Fruit fly (Drosophila melanogaster): ENCODE data around the gene CG31789.

The CG31789 gene

dm6 chr2L:18617003-18617402 is 11.3 kb downstream of the CG31789 start, which contains the start of gene MESR3 (continued):
- peak; percentile 66; the same call in 2 of the 3 replicates for TF ChIP-seq Dbx (GFP tag; IDR thresholded peaks at IDR 0.05)
- peak; percentile 85 for TF ChIP-seq CG11504 (tag; optimal IDR thresholded peaks at IDR 0.05)
- no peak for TF ChIP-seq jigr1 (GFP tag; IDR thresholded peaks at IDR 0.05)
- peak; percentile 82 for TF ChIP-seq Blimp-1 (GFP tag; optimal IDR thresholded peaks at IDR 0.05)
- TF ChIP-seq ci (GFP tag; IDR thresholded peaks at IDR 0.05) = peak; percentile 85
- TF ChIP-seq CG32767 (GFP tag; IDR thresholded peaks at IDR 0.05) = peak; percentile 46; the same call in 1 of the 2 replicates
- TF ChIP-seq CG11695 (GFP tag; IDR thresholded peaks at IDR 0.05) = peak; percentile 74
- TF ChIP-seq CG1832 (GFP tag; optimal IDR thresholded peaks at IDR 0.05) = no peak
- TF ChIP-seq gce (GFP tag; IDR thresholded peaks at IDR 0.05) = peak; percentile 80; the same call in 2 of the 3 replicates
- peak; percentile 38; the same call in 1 of the 2 replicates for TF ChIP-seq CG14014 (GFP tag; IDR thresholded peaks at IDR 0.05)
- TF ChIP-seq toy (GFP tag; IDR thresholded peaks at IDR 0.05) = no peak
- TF ChIP-seq Doc2 (GFP tag; IDR thresholded peaks at IDR 0.05) = no peak
- TF ChIP-seq grn (GFP tag; optimal IDR thresholded peaks at IDR 0.05) = no peak
- no peak for TF ChIP-seq D (optimal IDR thresholded peaks at IDR 0.05)
- TF ChIP-seq D (GFP tag; optimal IDR thresholded peaks at IDR 0.05) = peak; percentile 39
- TF ChIP-seq CG10565 (GFP tag; optimal IDR thresholded peaks at IDR 0.05) = no peak
- TF ChIP-seq tll (GFP tag; optimal IDR thresholded peaks at IDR 0.05) = no peak
- no peak for TF ChIP-seq NK7.1 (GFP tag; optimal IDR thresholded peaks at IDR 0.05)
- no peak for TF ChIP-seq slou (GFP tag; optimal IDR thresholded peaks at IDR 0.05)
- TF ChIP-seq zf30C (GFP tag; optimal IDR thresholded peaks at IDR 0.05) = no peak
- TF ChIP-seq hth (optimal IDR thresholded peaks at IDR 0.05) = no peak
- peak; percentile 75 for TF ChIP-seq nmo (GFP tag; optimal IDR thresholded peaks at IDR 0.05)
- TF ChIP-seq Adf1 (GFP tag; IDR thresholded peaks at IDR 0.05) = peak; percentile 45; the same call in 1 of the 2 replicates
- peak; percentile 69 for TF ChIP-seq CG9727 (GFP tag; optimal IDR thresholded peaks at IDR 0.05)
- TF ChIP-seq inv (GFP tag; IDR thresholded peaks at IDR 0.05; ENCODE audit: partially characterized antibody) = no peak
- no peak for TF ChIP-seq tio (GFP tag; optimal IDR thresholded peaks at IDR 0.05)
- peak; percentile 57 for TF ChIP-seq MTF-1 (GFP tag; optimal IDR thresholded peaks at IDR 0.05; ENCODE audit: borderline replicate concordance)
- TF ChIP-seq CG15601 (tag; optimal IDR thresholded peaks at IDR 0.05) = peak; percentile 69
- peak; percentile 56; the same call in 1 of the 2 replicates for TF ChIP-seq Awh (GFP tag; IDR thresholded peaks at IDR 0.05)
- TF ChIP-seq CG15011 (GFP tag; optimal IDR thresholded peaks at IDR 0.05) = peak; percentile 10
- peak; percentile 33 for TF ChIP-seq CG13624 (GFP tag; optimal IDR thresholded peaks at IDR 0.05)
- no peak for TF ChIP-seq rib (GFP tag; IDR thresholded peaks at IDR 0.05)
- TF ChIP-seq Deaf1 (tag; optimal IDR thresholded peaks at IDR 0.05) = peak; percentile 92
- TF ChIP-seq CG1024 (GFP tag; IDR thresholded peaks at IDR 0.05) = peak; percentile 31; the same call in 1 of the 2 replicates
- TF ChIP-seq Antp (GFP tag; optimal IDR thresholded peaks at IDR 0.05) = peak; percentile 19
- peak; percentile 80 for TF ChIP-seq cwo (GFP tag; optimal IDR thresholded peaks at IDR 0.05)
- TF ChIP-seq ems (GFP tag; optimal IDR thresholded peaks at IDR 0.05) = no peak
- no peak for TF ChIP-seq da (GFP tag; optimal IDR thresholded peaks at IDR 0.05)
- TF ChIP-seq ind (GFP tag; optimal IDR thresholded peaks at IDR 0.05) = peak; percentile 73
- TF ChIP-seq ap (GFP tag; IDR thresholded peaks at IDR 0.05) = 0 out of 2 replicates have a peak, but pooled peaks have one; percentile 22
- TF ChIP-seq CG4360 (GFP tag; IDR thresholded peaks at IDR 0.05) = peak; percentile 5; the same call in 1 of the 2 replicates
- no peak for TF ChIP-seq h (optimal IDR thresholded peaks at IDR 0.05)
- no peak for TF ChIP-seq sqz (GFP tag; optimal IDR thresholded peaks at IDR 0.05)
- TF ChIP-seq Atf3 (GFP tag; optimal IDR thresholded peaks at IDR 0.05) = no peak
- peak; percentile 74 for TF ChIP-seq CG31224 (GFP tag; IDR thresholded peaks at IDR 0.05)
- TF ChIP-seq prd (optimal IDR thresholded peaks at IDR 0.05) = no peak
- peak; percentile 67 for TF ChIP-seq prd (GFP tag; IDR thresholded peaks at IDR 0.05)
- peak; percentile 75 for TF ChIP-seq CG6854 (GFP tag; optimal IDR thresholded peaks at IDR 0.05)
- TF ChIP-seq croc (GFP tag; conservative IDR thresholded peaks at IDR 0.05) = no peak; the same call in 1 of the 3 replicates
- no peak for TF ChIP-seq CG7928 (GFP tag; optimal IDR thresholded peaks at IDR 0.05)
- TF ChIP-seq Gug (GFP tag; IDR thresholded peaks at IDR 0.05) = peak; percentile 17; the same call in 1 of the 4 replicates
- peak; percentile 93 for TF ChIP-seq Med (GFP tag)
